Worm (Caenorhabditis elegans): Measurements from ENCODE around the gene srsx-27.

srsx-27 gene

DNA sequence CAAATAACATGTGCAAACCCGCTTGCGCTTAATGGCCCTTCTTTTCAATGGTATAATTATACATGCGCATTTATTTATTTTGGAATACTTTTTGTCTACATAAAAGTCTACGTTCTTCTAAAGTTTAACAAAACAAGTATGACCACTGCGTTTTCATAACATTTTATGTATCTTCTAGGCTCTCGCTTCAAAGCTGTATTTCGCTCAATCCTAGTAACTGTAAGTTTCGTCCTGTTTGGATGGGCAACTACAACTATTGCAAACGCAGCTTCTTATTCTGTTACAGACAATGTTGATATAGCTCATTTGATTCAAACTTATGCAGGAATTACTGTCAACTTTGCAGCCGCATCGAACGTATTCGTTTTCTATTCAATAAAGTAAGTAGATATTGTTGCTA lies at the start of gene srsx-27:
srsx-27 (plus strand) TSS at position 301 of the 400 bp plus-strand sequence.
- TF ChIP-seq mab-9 (GFP tag; IDR thresholded peaks at IDR 0.05) (no peak), pqm-1 (tag; optimal IDR thresholded peaks at IDR 0.05) (no peak), C04F5.9 (tag; optimal IDR thresholded peaks at IDR 0.05) (no peak), unc-62 (GFP tag; optimal IDR thresholded peaks at IDR 0.05) (no peak), nhr-84 (tag; optimal IDR thresholded peaks at IDR 0.05) (no peak), ceh-63 (GFP tag; optimal IDR thresholded peaks at IDR 0.05) (no peak), sox-4 (tag; optimal IDR thresholded peaks at IDR 0.05) (no peak), lin-14 (GFP tag; optimal IDR thresholded peaks at IDR 0.05) (no peak), snpc-4 (tag; optimal IDR thresholded peaks at IDR 0.05) (no peak), ceh-90 (tag; optimal IDR thresholded peaks at IDR 0.05) (no peak), isw-1 (GFP tag; IDR thresholded peaks at IDR 0.05) (no peak), irx-1 (tag; optimal IDR thresholded peaks at IDR 0.05) (no peak), ama-1 (optimal IDR thresholded peaks at IDR 0.05) (no peak), nhr-19 (GFP tag; conservative IDR thresholded peaks at IDR 0.05) (no peak), skn-1 (tag; optimal IDR thresholded peaks at IDR 0.05) (no peak), elt-3 (tag; optimal IDR thresholded peaks at IDR 0.05) (no peak), ceh-8 (GFP tag; optimal IDR thresholded peaks at IDR 0.05) (no peak)

DNA sequence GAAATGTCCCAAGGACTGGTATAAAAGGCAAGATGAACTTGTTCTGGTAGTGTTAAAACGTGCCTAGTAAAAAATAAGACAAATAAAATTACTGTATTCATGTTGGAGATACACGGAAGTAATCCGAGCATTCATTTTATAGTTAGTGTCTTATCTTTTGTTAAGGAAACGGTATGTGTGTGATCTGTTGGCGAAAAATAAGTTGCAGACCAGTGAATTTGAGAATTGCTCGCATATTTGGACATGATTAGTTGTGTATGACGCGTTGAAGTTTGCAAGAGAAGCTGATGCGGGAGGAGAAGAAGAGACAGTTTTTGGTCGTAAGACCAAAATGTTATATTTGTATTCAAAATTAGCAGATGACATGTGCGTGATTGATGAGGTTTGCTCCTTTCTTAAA lies 47.9 kb upstream of the srsx-27 start, which contains the start of gene C08B6.14:
C08B6.14 (minus strand) TSS at position 101 of the 400 bp plus-strand sequence.
- TF ChIP-seq ces-1 (GFP tag; optimal IDR thresholded peaks at IDR 0.05), result no peak
- no peak for TF ChIP-seq nhr-47 (tag; optimal IDR thresholded peaks at IDR 0.05)
- no peak for TF ChIP-seq mdl-1 (tag; optimal IDR thresholded peaks at IDR 0.05)
- no peak for TF ChIP-seq nhr-19 (GFP tag; conservative IDR thresholded peaks at IDR 0.05)
- no peak for TF ChIP-seq nhr-20 (tag; optimal IDR thresholded peaks at IDR 0.05)
- no peak for TF ChIP-seq ceh-88 (GFP tag; IDR thresholded peaks at IDR 0.05)
- TF ChIP-seq lin-35 (GFP tag; optimal IDR thresholded peaks at IDR 0.05), result no peak
- no peak for TF ChIP-seq fkh-4 (tag; optimal IDR thresholded peaks at IDR 0.05; ENCODE audit: borderline replicate concordance)
- no peak for TF ChIP-seq skn-1 (tag; optimal IDR thresholded peaks at IDR 0.05)
- TF ChIP-seq xbp-1 (tag; optimal IDR thresholded peaks at IDR 0.05), result no peak
- TF ChIP-seq ceh-8 (GFP tag; optimal IDR thresholded peaks at IDR 0.05), result no peak
- no peak for TF ChIP-seq snu-23 (GFP tag; optimal IDR thresholded peaks at IDR 0.05)
- no peak for TF ChIP-seq nhr-77 (tag; optimal IDR thresholded peaks at IDR 0.05)
- TF ChIP-seq hlh-4 (tag; optimal IDR thresholded peaks at IDR 0.05), result no peak
- TF ChIP-seq lsy-2 (tag; optimal IDR thresholded peaks at IDR 0.05), result no peak
- TF ChIP-seq nhr-237 (tag; optimal IDR thresholded peaks at IDR 0.05), result no peak
- TF ChIP-seq ceh-90 (tag; optimal IDR thresholded peaks at IDR 0.05), result no peak

DNA sequence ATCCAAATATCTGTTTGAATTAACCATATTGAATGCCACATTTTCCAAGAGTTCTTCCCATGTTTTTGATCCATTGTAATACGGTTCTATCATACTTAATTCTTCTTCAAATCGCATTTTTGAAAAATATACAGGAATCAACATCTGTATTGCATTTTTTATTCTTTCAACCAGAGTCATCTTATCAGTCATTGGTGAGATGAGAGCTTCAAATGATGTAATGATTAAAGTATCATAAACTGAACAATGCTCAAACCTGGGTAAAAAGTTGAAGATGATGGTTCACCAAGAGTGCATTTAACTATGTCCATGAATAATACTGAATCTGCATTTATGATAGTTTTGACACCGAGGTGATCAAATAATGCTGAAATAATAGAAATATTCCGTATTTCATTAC lies 46.0 kb upstream of the srsx-27 start:
- TF ChIP-seq elt-2 (tag; optimal IDR thresholded peaks at IDR 0.05) (peak; percentile 26), grh-1 (GFP tag; IDR thresholded peaks at IDR 0.05) (no peak)

DNA sequence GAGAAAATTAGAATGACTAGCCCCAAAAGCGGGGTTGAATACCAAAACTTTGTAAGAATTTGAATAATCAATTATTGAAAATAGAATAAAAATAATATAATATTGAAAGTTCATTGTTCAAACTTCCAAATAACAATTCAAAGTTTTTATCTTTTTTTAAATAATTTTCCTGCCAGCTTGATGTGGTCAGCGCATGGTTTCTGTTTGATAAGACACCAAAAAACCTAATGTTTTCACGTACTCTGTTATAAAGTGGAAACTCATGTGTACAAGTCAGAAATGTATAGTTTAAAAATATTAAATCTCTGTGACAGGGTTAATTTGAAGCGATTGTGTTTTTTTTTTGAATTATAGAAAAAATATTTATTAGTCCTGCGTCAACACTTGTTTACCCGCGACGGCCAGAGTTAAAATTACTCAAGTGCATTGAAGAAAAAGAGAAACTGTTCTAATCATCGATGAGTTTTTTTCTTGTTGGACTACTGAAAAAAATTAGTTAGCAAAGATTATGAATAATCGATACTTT lies 45.0 kb upstream of the srsx-27 start, which contains the start of gene ugt-17:
ugt-17 (minus strand) TSS at position 180 of the 526 bp plus-strand sequence.
- peak; percentile 53 for TF ChIP-seq elt-2 (tag; optimal IDR thresholded peaks at IDR 0.05)
- no peak for TF ChIP-seq sox-4 (tag; optimal IDR thresholded peaks at IDR 0.05)

DNA sequence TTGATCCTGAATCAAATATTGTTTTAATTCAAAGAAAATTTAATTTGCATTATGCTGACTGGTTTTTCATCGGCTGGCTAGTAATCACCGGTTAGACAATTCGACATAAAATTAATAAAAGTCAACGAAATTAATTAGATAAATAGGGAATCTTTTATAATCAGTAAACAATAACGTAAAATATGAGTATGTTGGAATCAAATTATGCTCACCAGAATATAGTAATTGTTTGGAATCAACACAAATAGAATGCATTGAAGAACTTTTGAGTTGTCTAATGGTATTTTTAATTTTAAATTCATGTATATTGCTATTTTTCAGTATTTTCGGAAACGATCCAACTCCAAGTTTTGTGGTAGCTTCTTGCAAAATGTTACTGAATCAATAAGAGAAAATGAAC lies 44.4 kb upstream of the srsx-27 start, which contains the start of gene C08B6.2:
C08B6.2 (plus strand) TSS at position 301 of the 400 bp plus-strand sequence.
- no peak for TF ChIP-seq C04F5.9 (tag; optimal IDR thresholded peaks at IDR 0.05)
- no peak for TF ChIP-seq egl-27 (tag; optimal IDR thresholded peaks at IDR 0.05)
- no peak for TF ChIP-seq aly-2 (tag; optimal IDR thresholded peaks at IDR 0.05)
- no peak for TF ChIP-seq mab-9 (GFP tag; IDR thresholded peaks at IDR 0.05)
- no peak for TF ChIP-seq ceh-82 (tag; optimal IDR thresholded peaks at IDR 0.05)
- no peak for TF ChIP-seq snu-23 (GFP tag; optimal IDR thresholded peaks at IDR 0.05)
- TF ChIP-seq ceh-90 (tag; optimal IDR thresholded peaks at IDR 0.05), result no peak
- no peak for TF ChIP-seq fos-1 (tag; optimal IDR thresholded peaks at IDR 0.05)

All from whole organism, L1 larva.